In the genomic region with DNA sequence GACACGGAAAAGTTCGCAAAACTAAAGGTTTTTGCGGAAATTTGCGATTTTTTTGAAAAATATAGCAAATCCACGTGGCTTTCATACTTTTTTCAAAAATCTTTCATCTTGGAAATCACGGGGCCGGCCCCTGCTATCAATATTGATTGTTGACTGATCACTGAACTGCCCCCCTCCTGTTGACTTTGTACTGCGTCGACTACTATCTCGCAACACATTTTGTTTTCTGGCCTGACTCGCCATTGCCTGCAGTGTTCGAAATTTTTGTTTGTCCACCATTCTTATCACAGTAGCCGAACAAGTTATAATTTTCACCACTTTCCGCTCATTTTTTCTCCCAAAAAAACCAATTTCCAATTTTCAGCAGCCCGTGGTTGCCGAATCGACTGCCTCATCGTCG, we compare ENCODE assay signal across 5 worm cellular contexts.
TF ChIP-seq lines count a peak whose summit lies in the region.

No protein-coding gene starts in this region.

TF ChIP-seq in whole organism, L1 larva, 84 proteins besides CTCF, POLR2A, EP300 and RAD21:
- TF ChIP-seq fkh-10 (GFP tag; optimal IDR thresholded peaks at IDR 0.05; lab: Kevin White, UChicago), result no peak
- no peak for TF ChIP-seq lin-13 (GFP tag; optimal IDR thresholded peaks at IDR 0.05; lab: Kevin White, UChicago)
- peak; percentile 6 for TF ChIP-seq nhr-71 (tag; optimal IDR thresholded peaks at IDR 0.05; lab: Kevin White, UChicago)
- no peak for TF ChIP-seq snpc-4 (tag; optimal IDR thresholded peaks at IDR 0.05; lab: Kevin White, UChicago)
- TF ChIP-seq mep-1 (tag; optimal IDR thresholded peaks at IDR 0.05; lab: Kevin White, UChicago), result no peak
- no peak for TF ChIP-seq nhr-84 (tag; optimal IDR thresholded peaks at IDR 0.05; lab: Kevin White, UChicago)
- no peak for TF ChIP-seq pag-3 (tag; optimal IDR thresholded peaks at IDR 0.05; lab: Kevin White, UChicago; ENCODE audit: borderline replicate concordance, insufficient read depth)
- no peak for TF ChIP-seq mef-2 (tag; optimal IDR thresholded peaks at IDR 0.05; lab: Kevin White, UChicago)
- TF ChIP-seq ztf-11 (tag; optimal IDR thresholded peaks at IDR 0.05; lab: Kevin White, UChicago), result no peak
- TF ChIP-seq mdl-1 (tag; optimal IDR thresholded peaks at IDR 0.05; lab: Kevin White, UChicago), result peak in 1 of 2 experiments; percentile 9
- no peak for TF ChIP-seq lin-14 (GFP tag; optimal IDR thresholded peaks at IDR 0.05; lab: Kevin White, UChicago)
- TF ChIP-seq elt-2 (tag; optimal IDR thresholded peaks at IDR 0.05; lab: Kevin White, UChicago), result no peak
- no peak for TF ChIP-seq efl-1 (optimal IDR thresholded peaks at IDR 0.05; lab: Kevin White, UChicago)
- TF ChIP-seq efl-1 (GFP tag; optimal IDR thresholded peaks at IDR 0.05 in 1 of 2; lab: Kevin White, UChicago), result no peak
- no peak for TF ChIP-seq zip-4 (GFP tag; optimal IDR thresholded peaks at IDR 0.05; lab: Kevin White, UChicago)

TF ChIP-seq in whole organism, L2 larva, 48 proteins besides CTCF, POLR2A, EP300 and RAD21:
- TF ChIP-seq nhr-129 (tag; optimal IDR thresholded peaks at IDR 0.05; lab: Kevin White, UChicago) (peak; percentile 11), alr-1 (tag; optimal IDR thresholded peaks at IDR 0.05; lab: Kevin White, UChicago) (no peak)
TF ChIP-seq in whole organism, L2 larva: peak in this region for 1.

TF ChIP-seq in whole organism, L3 larva, 47 proteins besides CTCF, POLR2A, EP300 and RAD21:
- TF ChIP-seq pha-4 (tag; optimal IDR thresholded peaks at IDR 0.05; lab: Kevin White, UChicago) (peak; percentile 66), nhr-237 (tag; optimal IDR thresholded peaks at IDR 0.05; lab: Kevin White, UChicago) (no peak)

TF ChIP-seq in whole organism, L4 larva, 104 proteins besides CTCF, POLR2A, EP300 and RAD21:
- no peak for TF ChIP-seq ZK546.5 (tag; optimal IDR thresholded peaks at IDR 0.05; lab: Kevin White, UChicago)
- peak; percentile 20 for TF ChIP-seq nhr-28 (tag; optimal IDR thresholded peaks at IDR 0.05; lab: Kevin White, UChicago)
- peak; percentile 9 for TF ChIP-seq hlh-11 (tag; optimal IDR thresholded peaks at IDR 0.05; lab: Kevin White, UChicago)
- TF ChIP-seq duxl-1 (tag; optimal IDR thresholded peaks at IDR 0.05; lab: Kevin White, UChicago; ENCODE audit: poor library complexity), result no peak
- TF ChIP-seq dve-1 (tag; optimal IDR thresholded peaks at IDR 0.05; lab: Kevin White, UChicago; ENCODE audit: insufficient read depth), result peak; percentile 35
- TF ChIP-seq lim-7 (GFP tag; IDR thresholded peaks at IDR 0.05; lab: Robert Waterston, UW), result no peak
- no peak for TF ChIP-seq fos-1 (tag; optimal IDR thresholded peaks at IDR 0.05; lab: Kevin White, UChicago)
- no peak for TF ChIP-seq snpc-1.2 (GFP tag; IDR thresholded peaks at IDR 0.05; lab: Robert Waterston, UW)
- TF ChIP-seq ama-1 (optimal IDR thresholded peaks at IDR 0.05; lab: Kevin White, UChicago), result no peak
- no peak for TF ChIP-seq zag-1 (tag; optimal IDR thresholded peaks at IDR 0.05; lab: Kevin White, UChicago)
- TF ChIP-seq lin-15B (tag; optimal IDR thresholded peaks at IDR 0.05; lab: Kevin White, UChicago), result no peak
- TF ChIP-seq ceh-32 (tag; optimal IDR thresholded peaks at IDR 0.05; lab: Kevin White, UChicago; ENCODE audit: poor library complexity), result no peak
- TF ChIP-seq Y48G9A.11 (GFP tag; IDR thresholded peaks at IDR 0.05; lab: Robert Waterston, UW), result no peak
- peak; percentile 36 for TF ChIP-seq hlh-30 (tag; optimal IDR thresholded peaks at IDR 0.05; lab: Kevin White, UChicago; ENCODE audit: insufficient read depth)
- TF ChIP-seq lin-29 (GFP tag; IDR thresholded peaks at IDR 0.05; lab: Robert Waterston, UW), result no peak
- TF ChIP-seq pha-4 (GFP tag; IDR thresholded peaks at IDR 0.05; lab: Robert Waterston, UW), result no peak
- no peak for TF ChIP-seq pha-4 (tag; optimal IDR thresholded peaks at IDR 0.05; lab: Kevin White, UChicago)
- no peak for TF ChIP-seq ceh-20 (GFP tag; IDR thresholded peaks at IDR 0.05; lab: Robert Waterston, UW)
- TF ChIP-seq tra-1 (GFP tag; IDR thresholded peaks at IDR 0.05; lab: Robert Waterston, UW), result no peak
- peak in 1 of 2 experiments; percentile 4 for TF ChIP-seq mdl-1 (tag; optimal IDR thresholded peaks at IDR 0.05; lab: Kevin White, UChicago)
- TF ChIP-seq Y5F2A.4 (GFP tag; optimal IDR thresholded peaks at IDR 0.05; lab: Kevin White, UChicago), result no peak
- no peak for TF ChIP-seq F10B5.3 (tag; optimal IDR thresholded peaks at IDR 0.05; lab: Kevin White, UChicago)
- TF ChIP-seq aha-1 (tag; lab: Kevin White, UChicago), result peak; percentile 92
- no peak for TF ChIP-seq nhr-11 (tag; optimal IDR thresholded peaks at IDR 0.05; lab: Kevin White, UChicago)
- TF ChIP-seq lin-38 (GFP tag; IDR thresholded peaks at IDR 0.05; lab: Robert Waterston, UW), result no peak
- peak in 1 of 2 experiments; percentile 20 for TF ChIP-seq daf-16 (GFP tag; optimal IDR thresholded peaks at IDR 0.05; lab: Kevin White, UChicago)
- peak; percentile 88 for TF ChIP-seq daf-16 (tag; optimal IDR thresholded peaks at IDR 0.05; lab: Kevin White, UChicago)
- TF ChIP-seq arid-1 (GFP tag; conservative IDR thresholded peaks at IDR 0.05; lab: Robert Waterston, UW), result no peak
- no peak for TF ChIP-seq mep-1 (tag; optimal IDR thresholded peaks at IDR 0.05; lab: Kevin White, UChicago)
- no peak for TF ChIP-seq attf-4 (tag; optimal IDR thresholded peaks at IDR 0.05; lab: Kevin White, UChicago)
- TF ChIP-seq fkh-10 (GFP tag; optimal IDR thresholded peaks at IDR 0.05; lab: Kevin White, UChicago), result no peak
- TF ChIP-seq dmd-9 (GFP tag; IDR thresholded peaks at IDR 0.05; lab: Robert Waterston, UW), result no peak
TF ChIP-seq in whole organism, L4 larva: peak in this region for 7.

TF ChIP-seq in whole organism, young adult, 124 proteins besides CTCF, POLR2A, EP300 and RAD21:
- TF ChIP-seq lsy-27 (tag; optimal IDR thresholded peaks at IDR 0.05; lab: Kevin White, UChicago; ENCODE audit: borderline replicate concordance, insufficient read depth) (no peak), attf-5 (GFP tag; optimal IDR thresholded peaks at IDR 0.05; lab: Kevin White, UChicago) (peak; percentile 2)
